Fruit fly (Drosophila melanogaster) whole organism, larva: ENCODE measurements around the gene Snx21.
A peak's percentile ranks its signal among the peaks of the same experiment; 100 is the strongest.

ENCODE experiments used
- noc ChIP-seq: fragments of 200-800 bp; sonication (Bioruptor generic); optimal IDR thresholded peaks from 3 replicates; lab custom pipeline; 2019; ENCODE audit warnings: missing biosample characterization, mild to moderate bottlenecking, missing genetic modification characterization, moderate library complexity

Snx21 gene

dm6 chr2L:2765659-2766373, at the start of gene Snx21, which contains the start of gene aph-1:
Gene Snx21, minus strand, starts transcription at chr2L:2765665.
Gene aph-1, plus strand, starts transcription at chr2L:2766233.
- TF ChIP-seq noc = peak; percentile 94

DNA sequence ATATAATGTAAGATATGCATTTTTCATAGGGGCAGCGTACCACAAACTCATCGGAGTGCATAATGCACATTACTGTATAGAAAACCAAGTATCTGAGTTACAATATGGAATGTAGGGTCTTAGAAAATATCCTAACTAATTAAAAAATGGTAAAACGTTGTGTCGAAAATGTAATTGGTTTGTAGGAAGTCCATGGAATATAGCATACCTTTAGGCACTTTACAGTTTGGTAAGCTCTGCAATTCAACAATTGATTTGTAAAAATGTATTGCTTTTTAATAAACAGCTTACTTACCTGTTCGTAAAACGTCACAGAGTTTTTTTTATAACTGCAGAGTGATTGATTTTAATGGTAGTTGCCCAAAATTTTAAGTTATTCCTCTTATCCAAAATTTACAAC, 46.7 kb upstream of the Snx21 start, which contains the start of gene CG2964:
CG2964 (plus strand) TSS at position 301 of the 400 bp plus-strand sequence.
- TF ChIP-seq noc = no peak

dm6 chr2L:2810831-2811230, 45.4 kb upstream of the Snx21 start:
- TF ChIP-seq noc = peak; percentile 79

DNA sequence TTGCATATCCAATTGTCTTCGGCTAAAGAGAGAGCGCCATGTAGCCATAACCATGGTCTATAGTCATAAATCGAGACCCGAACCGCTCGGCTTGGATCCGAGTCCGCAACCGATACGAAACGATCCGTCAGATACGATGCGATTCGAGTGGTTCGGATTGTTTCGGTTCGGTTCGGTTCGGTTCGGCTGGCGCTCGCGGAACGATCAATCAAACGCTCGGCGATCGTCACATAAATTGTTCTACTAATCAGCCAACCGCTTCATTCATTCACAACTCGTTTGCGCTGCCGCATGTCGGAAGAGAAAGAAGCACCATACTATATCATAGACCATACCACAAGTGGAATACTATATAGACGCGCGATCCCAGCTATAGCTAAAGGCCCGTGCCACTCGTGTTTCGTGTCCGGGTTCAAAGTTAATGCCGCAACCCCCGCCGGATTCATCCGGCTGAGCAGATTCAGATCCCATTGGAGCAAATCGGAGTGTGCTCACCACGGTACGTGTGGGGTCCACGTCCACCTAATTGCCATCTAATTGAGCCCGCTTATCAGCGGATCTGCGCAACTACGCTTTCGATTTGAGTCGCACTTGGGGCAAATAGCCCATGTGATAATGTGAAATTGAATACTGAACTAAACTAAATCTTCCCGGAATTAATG, 42.7 kb upstream of the Snx21 start:
- TF ChIP-seq noc = peak; percentile 49

dm6 chr2L:2807597-2807996, 42.1 kb upstream of the Snx21 start:
- no peak for TF ChIP-seq noc

dm6 chr2L:2806190-2806763, 40.8 kb upstream of the Snx21 start:
- TF ChIP-seq noc = no peak

DNA sequence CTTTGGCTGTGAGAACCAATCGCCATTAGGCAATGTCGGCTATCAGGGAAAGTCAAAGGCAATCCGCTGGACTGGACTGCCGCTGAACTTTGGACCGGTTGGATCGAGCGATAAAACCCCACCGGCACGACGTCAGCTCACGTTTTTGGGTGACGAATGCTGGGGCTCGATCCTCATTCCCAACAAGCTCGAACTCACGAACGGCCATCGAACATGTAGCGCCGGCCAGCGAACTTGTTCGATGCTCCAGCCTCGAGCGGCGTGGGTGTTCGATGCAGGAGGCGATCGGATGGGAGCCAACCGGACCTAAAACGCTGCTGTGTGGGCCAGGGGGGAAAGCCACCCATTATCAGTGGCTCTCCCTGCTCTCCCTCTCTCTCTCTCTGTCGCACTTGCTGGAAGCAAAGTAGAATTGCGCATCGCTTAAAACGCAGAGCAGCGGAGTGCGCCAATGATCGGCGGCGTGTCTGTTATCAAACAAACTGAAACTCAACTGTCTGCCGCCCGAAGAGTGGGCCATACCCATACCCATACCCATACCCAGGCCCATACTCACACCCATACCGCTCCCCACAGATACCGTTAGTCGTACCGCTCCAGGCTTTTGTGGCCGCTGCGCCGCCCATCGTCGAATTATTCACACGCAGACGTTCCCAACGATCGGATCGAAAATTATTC, 39.3 kb upstream of the Snx21 start, which contains the start of gene daw:
daw (plus strand) TSS at position 628 of the 678 bp plus-strand sequence.
- TF ChIP-seq noc = peak; percentile 5

dm6 chr2L:2802527-2802926, 37.1 kb upstream of the Snx21 start:
- TF ChIP-seq noc = no peak

DNA sequence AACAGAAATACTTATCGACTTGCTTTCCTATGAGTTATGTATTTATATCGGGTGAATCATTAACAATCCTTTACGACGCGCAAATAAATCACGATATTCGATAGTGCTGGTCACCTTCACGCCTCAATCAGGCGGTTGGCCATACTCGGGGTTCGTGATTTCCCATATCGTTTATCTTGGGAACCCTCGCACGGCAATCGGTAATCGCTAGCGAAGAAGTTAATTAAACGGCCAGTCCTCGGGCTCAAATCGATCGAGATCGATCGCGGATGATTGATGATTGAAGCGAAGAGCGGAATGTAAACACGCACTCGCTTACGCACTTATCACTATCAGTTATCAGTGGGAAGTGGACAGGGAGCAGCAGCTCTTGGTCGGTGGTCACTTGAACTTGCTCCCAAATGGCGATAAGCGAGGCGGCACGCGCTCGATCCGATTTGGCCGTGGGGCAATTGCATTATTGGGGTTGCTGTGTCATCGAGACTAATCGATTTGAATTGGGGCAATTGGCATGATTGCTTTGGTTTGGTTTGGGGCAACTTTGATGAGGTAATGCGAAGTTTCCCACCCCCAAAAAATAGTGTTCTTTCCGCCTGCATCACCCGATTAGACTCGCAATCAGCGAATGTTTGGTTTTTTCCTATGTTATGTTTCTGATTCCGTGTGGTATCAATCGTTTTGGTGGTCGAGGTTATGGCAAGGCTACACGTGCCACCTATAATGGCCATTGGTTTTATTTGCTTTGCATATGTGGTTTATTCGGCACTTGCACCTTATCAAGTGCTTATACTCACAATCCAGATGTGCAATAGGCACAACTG, 35.7 kb upstream of the Snx21 start:
- peak; percentile 35 for TF ChIP-seq noc

- TF ChIP-seq noc = no peak
Observed at dm6 chr2L:2799909-2800478, 34.5 kb upstream of the Snx21 start, which contains the start of gene Syt1. Gene Syt1, minus strand, starts transcription at chr2L:2799979.

DNA sequence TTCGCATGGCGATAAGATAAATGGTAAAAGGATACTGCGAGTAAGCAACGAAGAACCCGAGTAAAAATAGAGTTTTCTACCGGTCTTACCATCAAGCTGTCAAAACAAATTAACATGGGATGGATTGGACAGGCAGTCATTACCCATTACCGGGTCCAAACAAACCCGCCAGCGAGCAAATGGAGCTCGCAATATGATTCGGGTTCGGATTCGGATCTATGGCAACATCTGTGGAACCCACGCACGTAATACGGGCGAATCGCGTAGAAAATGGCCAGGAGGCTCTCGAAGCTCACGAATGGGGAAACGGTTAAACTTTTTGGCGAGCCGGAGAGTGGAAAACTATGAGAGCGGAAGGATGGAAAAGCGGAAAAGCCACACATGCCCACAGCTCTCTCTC, 31.7 kb upstream of the Snx21 start:
- TF ChIP-seq noc = no peak

- TF ChIP-seq noc = no peak
Observed at dm6 chr2L:2782790-2783189, 17.3 kb upstream of the Snx21 start.

DNA sequence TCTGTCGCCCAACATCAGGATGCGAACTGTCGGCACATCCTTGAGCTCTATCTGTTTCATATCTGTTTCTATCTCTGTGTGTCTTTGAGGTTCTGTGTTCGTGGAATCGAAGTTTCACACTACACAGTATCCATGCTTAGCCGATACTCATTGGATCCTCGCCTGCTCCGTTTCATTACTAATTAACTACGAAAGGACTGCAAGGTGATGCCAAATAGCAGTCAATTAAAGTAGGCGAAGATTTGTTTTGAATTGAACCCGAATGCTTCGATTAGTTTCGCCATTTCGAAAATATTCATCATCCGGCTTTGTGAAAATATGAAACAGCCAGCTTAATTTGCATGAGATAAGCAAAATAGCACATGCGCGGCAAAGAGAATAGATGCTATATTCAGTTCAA, 6.2 kb upstream of the Snx21 start, which contains the start of gene CG15399:
CG15399 (minus strand) TSS at position 101 of the 400 bp plus-strand sequence.
- no peak for TF ChIP-seq noc

- TF ChIP-seq noc = peak; percentile 35
Observed at dm6 chr2L:2769476-2770185, 4.2 kb upstream of the Snx21 start, which contains the start of the genes colt and HINT1. Gene colt, minus strand, starts transcription at chr2L:2770069. Gene HINT1, plus strand, starts transcription at chr2L:2770135.

dm6 chr2L:2767627-2768026, 2.2 kb upstream of the Snx21 start, which contains the start of the genes Taf10b and Taf10:
Gene Taf10b, minus strand, starts transcription at chr2L:2767845.
Gene Taf10, plus strand, starts transcription at chr2L:2767890.
- peak; percentile 22 for TF ChIP-seq noc
